5 fruit fly cellular contexts compared by ENCODE assay signal in genomic region chr3R:20818237-20818636, dm6.
TF ChIP-seq lines count a peak whose summit lies in the region.

No protein-coding gene starts in this region.

- no peak for TF ChIP-seq CTCF in whole organism, embryonic (GFP tag; optimal IDR thresholded peaks at IDR 0.05; lab: Kevin White, UChicago)

TF ChIP-seq in whole organism, adult, 20 proteins besides CTCF, POLR2A, EP300 and RAD21:
- TF ChIP-seq CG1620 (GFP tag; optimal IDR thresholded peaks at IDR 0.05; lab: Kevin White, UChicago) (no peak), Mnt (GFP tag; optimal IDR thresholded peaks at IDR 0.05; lab: Kevin White, UChicago) (peak; percentile 47), pad (GFP tag; optimal IDR thresholded peaks at IDR 0.05; lab: Kevin White, UChicago) (no peak), CG7045 (GFP tag; optimal IDR thresholded peaks at IDR 0.05; lab: Kevin White, UChicago) (peak; percentile 17), cnc (optimal IDR thresholded peaks at IDR 0.05; lab: Kevin White, UChicago) (no peak), cic (GFP tag; optimal IDR thresholded peaks at IDR 0.05; lab: Kevin White, UChicago) (no peak), CG11617 (GFP tag; optimal IDR thresholded peaks at IDR 0.05; lab: Kevin White, UChicago) (no peak), kay (GFP tag; lab: Kevin White, UChicago; ENCODE audit: borderline replicate concordance) (no peak)

TF ChIP-seq in whole organism, embryonic, 481 proteins besides CTCF, POLR2A, EP300 and RAD21:
- TF ChIP-seq ken (GFP tag; IDR thresholded peaks at IDR 0.05; lab: Robert Waterston, UW) (no peak), MBD-R2 (GFP tag; IDR thresholded peaks at IDR 0.05; lab: Robert Waterston, UW) (peak; percentile 53), Ssrp (tag; optimal IDR thresholded peaks at IDR 0.05; lab: Kevin White, UChicago) (no peak), Med (GFP tag; lab: Kevin White, UChicago) (peak; percentile 57), CG10267 (tag; optimal IDR thresholded peaks at IDR 0.05; lab: Kevin White, UChicago) (no peak), Kr (GFP tag; optimal IDR thresholded peaks at IDR 0.05; lab: Kevin White, UChicago) (no peak), slbo (GFP tag; IDR thresholded peaks at IDR 0.05; lab: Robert Waterston, UW) (no peak), onecut (GFP tag; IDR thresholded peaks at IDR 0.05; lab: Robert Waterston, UW) (peak; percentile 98), CG34422 (GFP tag; IDR thresholded peaks at IDR 0.05; lab: Robert Waterston, UW) (no peak), lov (optimal IDR thresholded peaks at IDR 0.05; lab: Kevin White, UChicago) (no peak), lov (GFP tag; IDR thresholded peaks at IDR 0.05; lab: Robert Waterston, UW) (0 out of 3 replicates have a peak, but pooled peaks have one; percentile 14), chinmo (GFP tag; IDR thresholded peaks at IDR 0.05; lab: Robert Waterston, UW; ENCODE audit: partially characterized antibody) (0 out of 4 replicates have a peak, but pooled peaks have one; percentile 56), CG6791 (GFP tag; IDR thresholded peaks at IDR 0.05; lab: Robert Waterston, UW; ENCODE audit: partially characterized antibody) (0 out of 3 replicates have a peak, but pooled peaks have one; percentile 7), esg (GFP tag; conservative IDR thresholded peaks at IDR 0.05; lab: Robert Waterston, UW) (no peak), odd (GFP tag; optimal IDR thresholded peaks at IDR 0.05; lab: Kevin White, UChicago) (no peak)

TF ChIP-seq in whole organism, prepupa, 60 proteins besides CTCF, POLR2A, EP300 and RAD21:
- no peak for TF ChIP-seq fd59A (GFP tag; optimal IDR thresholded peaks at IDR 0.05; lab: Kevin White, UChicago)
- TF ChIP-seq OdsH (GFP tag; optimal IDR thresholded peaks at IDR 0.05; lab: Kevin White, UChicago), result no peak
- peak; percentile 47 for TF ChIP-seq Eip78C (GFP tag; lab: Kevin White, UChicago)
- TF ChIP-seq CG16779 (tag; optimal IDR thresholded peaks at IDR 0.05; lab: Kevin White, UChicago), result no peak
- TF ChIP-seq salr (GFP tag; optimal IDR thresholded peaks at IDR 0.05; lab: Kevin White, UChicago), result no peak
- no peak for TF ChIP-seq CG6854 (GFP tag; optimal IDR thresholded peaks at IDR 0.05; lab: Kevin White, UChicago)
TF ChIP-seq in whole organism, prepupa: peak in this region for 1.

TF ChIP-seq in whole organism, pupa, 21 proteins besides CTCF, POLR2A, EP300 and RAD21:
- TF ChIP-seq CG4496 (GFP tag; IDR thresholded peaks at IDR 0.05; lab: Robert Waterston, UW) (0 out of 3 replicates have a peak, but pooled peaks have one; percentile 20), Pif1B (GFP tag; optimal IDR thresholded peaks at IDR 0.05; lab: Kevin White, UChicago) (no peak)

TF ChIP-seq in whole organism, wandering third instar larva, 38 proteins besides CTCF, POLR2A, EP300 and RAD21:
- TF ChIP-seq Rel (GFP tag; optimal IDR thresholded peaks at IDR 0.05; lab: Kevin White, UChicago), result no peak
- peak; percentile 45 for TF ChIP-seq Rel (tag; optimal IDR thresholded peaks at IDR 0.05; lab: Kevin White, UChicago)
- no peak for TF ChIP-seq OdsH (GFP tag; optimal IDR thresholded peaks at IDR 0.05; lab: Kevin White, UChicago)
- no peak for TF ChIP-seq GATAd (GFP tag; optimal IDR thresholded peaks at IDR 0.05; lab: Kevin White, UChicago)
- TF ChIP-seq Hr78 (GFP tag; optimal IDR thresholded peaks at IDR 0.05; lab: Kevin White, UChicago), result no peak
- TF ChIP-seq foxo (GFP tag; optimal IDR thresholded peaks at IDR 0.05; lab: Kevin White, UChicago), result no peak
